Worm (Caenorhabditis elegans) whole organism, L4 larva: Measurements from ENCODE around the gene F53H1.3.
A peak's percentile ranks its signal among the peaks of the same experiment; 100 is the strongest.

Source experiments
- F10B5.3 ChIP-seq: sonication (generic microtip); optimal IDR thresholded peaks from 2 replicates; lab custom pipeline; 2016; ENCODE audit warnings: mild to moderate bottlenecking, missing genetic modification characterization, missing compliant biosample characterization
- F44E2.7 ChIP-seq: fragments of 200-800 bp; sonication (Bioruptor generic); IDR thresholded peaks from 2 replicates; pipeline ENCODE4 v2.1.2; 2022; ENCODE audit warnings: missing genetic modification characterization, missing compliant biosample characterization
- F49E8.2 ChIP-seq: sonication (generic microtip); optimal IDR thresholded peaks from 2 replicates; lab custom pipeline; 2016; ENCODE audit warnings: missing compliant biosample characterization, mild to moderate bottlenecking, missing genetic modification characterization, borderline replicate concordance
- T20F7.1 ChIP-seq: fragments of 200-800 bp; sonication (Bioruptor generic); optimal IDR thresholded peaks from 2 replicates; lab custom pipeline; 2018; ENCODE audit warnings: mild to moderate bottlenecking, missing genetic modification characterization, missing compliant biosample characterization
- T26A8.4 ChIP-seq: fragments of 200-800 bp; sonication (Bioruptor generic); IDR thresholded peaks from 2 replicates; pipeline ENCODE4 v1.3.6; 2022; ENCODE audit warnings: missing genetic modification characterization, missing compliant biosample characterization
- Y48G9A.11 ChIP-seq: fragments of 200-800 bp; sonication (Bioruptor generic); IDR thresholded peaks from 2 replicates; pipeline ENCODE4 v1.3.6; 2022; ENCODE audit warnings: missing genetic modification reagents, missing genetic modification characterization, missing compliant biosample characterization
- aha-1 ChIP-seq: fragments of 150-350 bp; peaks from one replicate; lab custom pipeline; 2014; ENCODE audit warnings: missing biosample characterization, missing genetic modification characterization
- ama-1 ChIP-seq: fragments of 150-350 bp; optimal IDR thresholded peaks from 2 replicates; lab custom pipeline; 2014; ENCODE audit warnings: inconsistent platforms, mixed read lengths
- ceh-32 ChIP-seq: sonication (generic microtip); optimal IDR thresholded peaks from 2 replicates; lab custom pipeline; 2016; ENCODE audit warnings: mild to moderate bottlenecking, missing genetic modification characterization, missing compliant biosample characterization; ENCODE audit not compliant: poor library complexity
- ceh-44 ChIP-seq: fragments of 200-800 bp; sonication (Bioruptor generic); IDR thresholded peaks from 2 replicates; pipeline ENCODE4 v1.3.6; 2022; ENCODE audit warnings: missing genetic modification reagents, missing genetic modification characterization, missing compliant biosample characterization
- cey-2 ChIP-seq: sonication (generic microtip); optimal IDR thresholded peaks from 3 replicates; lab custom pipeline; 2017; ENCODE audit warnings: missing genetic modification characterization, mild to moderate bottlenecking, missing compliant biosample characterization, antibody characterized with exemption, borderline replicate concordance; ENCODE audit not compliant: insufficient read depth
- daf-16 ChIP-seq, 3 experiments: sonication (generic microtip); optimal IDR thresholded peaks; 2 replicates each; lab custom pipeline; 2016 to 2017; ENCODE audit warnings: missing genetic modification characterization in 3 of 3, missing genetic modification reagents in 3 of 3, mild to moderate bottlenecking in 2 of 3, missing compliant biosample characterization in 2 of 3, missing biosample characterization in 1 of 3, moderate library complexity in 1 of 3
- daf-19 ChIP-seq: fragments of 200-800 bp; sonication (Bioruptor generic); conservative IDR thresholded peaks from 2 replicates; pipeline ENCODE4 v1.3.6; 2022; ENCODE audit warnings: missing genetic modification characterization, missing compliant biosample characterization
- dpl-1 ChIP-seq: fragments of 150-350 bp; optimal IDR thresholded peaks from 2 replicates; lab custom pipeline; 2014; ENCODE audit warnings: missing biosample characterization, missing genetic modification reagents, missing genetic modification characterization
- duxl-1 ChIP-seq: sonication (generic microtip); optimal IDR thresholded peaks from 2 replicates; lab custom pipeline; 2016; ENCODE audit warnings: mild to moderate bottlenecking, missing genetic modification characterization, moderate library complexity, missing compliant biosample characterization; ENCODE audit not compliant: poor library complexity
- dve-1 ChIP-seq: sonication (generic microtip); optimal IDR thresholded peaks from 2 replicates; lab custom pipeline; 2017; ENCODE audit warnings: antibody characterized with exemption, mild to moderate bottlenecking, missing genetic modification characterization, missing compliant biosample characterization; ENCODE audit not compliant: insufficient read depth
- hlh-30 ChIP-seq: sonication (generic microtip); optimal IDR thresholded peaks from 2 replicates; lab custom pipeline; 2017; ENCODE audit warnings: antibody characterized with exemption, mild to moderate bottlenecking, missing genetic modification characterization, missing compliant biosample characterization; ENCODE audit not compliant: insufficient read depth
- lim-7 ChIP-seq: fragments of 200-800 bp; sonication (Bioruptor generic); IDR thresholded peaks from 2 replicates; pipeline ENCODE4 v1.3.6; 2022; ENCODE audit warnings: missing genetic modification characterization, missing compliant biosample characterization
- lin-1 ChIP-seq: fragments of 200-800 bp; sonication (Bioruptor generic); IDR thresholded peaks from 2 replicates; pipeline ENCODE4 v1.3.6; 2022; ENCODE audit warnings: missing genetic modification reagents, missing genetic modification characterization, missing compliant biosample characterization
- lin-13 ChIP-seq: fragments of 150-350 bp; optimal IDR thresholded peaks from 2 replicates; lab custom pipeline; 2014; ENCODE audit warnings: missing biosample characterization, missing genetic modification reagents, missing genetic modification characterization
- lin-29 ChIP-seq: fragments of 200-800 bp; sonication (Bioruptor generic); IDR thresholded peaks from 2 replicates; pipeline ENCODE4 v1.3.6; 2022; ENCODE audit warnings: missing genetic modification reagents, missing genetic modification characterization, missing compliant biosample characterization
- lin-38 ChIP-seq: fragments of 200-800 bp; sonication (Bioruptor generic); IDR thresholded peaks from 2 replicates; pipeline ENCODE4 v1.3.6; 2022; ENCODE audit warnings: missing genetic modification reagents, missing genetic modification characterization, missing compliant biosample characterization
- lsy-2 ChIP-seq, 2 experiments: fragments of 150-350 bp in 1 of 2; sonication (generic microtip) in 1 of 2; optimal IDR thresholded peaks; 2 replicates each; lab custom pipeline; 2014 to 2017; ENCODE audit warnings: missing biosample characterization in 2 of 2, missing genetic modification characterization in 2 of 2
- mep-1 ChIP-seq: fragments of 150-350 bp; sonication (generic microtip); optimal IDR thresholded peaks from 3 replicates; lab custom pipeline; 2014; ENCODE audit warnings: missing biosample characterization, missing genetic modification characterization
- nhr-11 ChIP-seq: fragments of 150-350 bp; optimal IDR thresholded peaks from 2 replicates; lab custom pipeline; 2014; ENCODE audit warnings: missing biosample characterization, missing genetic modification characterization
- nhr-28 ChIP-seq: fragments of 150-350 bp; optimal IDR thresholded peaks from 2 replicates; lab custom pipeline; 2014; ENCODE audit warnings: missing biosample characterization, missing genetic modification characterization
- nhr-48 ChIP-seq: sonication (generic microtip); optimal IDR thresholded peaks from 2 replicates; lab custom pipeline; 2016; ENCODE audit warnings: mild to moderate bottlenecking, missing genetic modification characterization, missing compliant biosample characterization
- nhr-6 ChIP-seq: fragments of 150-350 bp; optimal IDR thresholded peaks from 2 replicates; lab custom pipeline; 2014; ENCODE audit warnings: missing biosample characterization, missing genetic modification characterization
- nhr-77 ChIP-seq: fragments of 150-350 bp; optimal IDR thresholded peaks from 2 replicates; lab custom pipeline; 2014; ENCODE audit warnings: missing biosample characterization, missing genetic modification characterization
- pqm-1 ChIP-seq: sonication (generic microtip); optimal IDR thresholded peaks from 2 replicates; lab custom pipeline; 2017; ENCODE audit warnings: missing biosample characterization, missing genetic modification characterization
- rbr-2 ChIP-seq: sonication (generic microtip); optimal IDR thresholded peaks from 2 replicates; lab custom pipeline; 2016; ENCODE audit warnings: missing genotype, missing genetic modification characterization, missing compliant biosample characterization
- snpc-4 ChIP-seq: fragments of 150-350 bp; optimal IDR thresholded peaks from 2 replicates; lab custom pipeline; 2014; ENCODE audit warnings: missing biosample characterization, missing genetic modification characterization
- spr-3 ChIP-seq: fragments of 200-800 bp; sonication (Bioruptor generic); optimal IDR thresholded peaks from 2 replicates; lab custom pipeline; 2018; ENCODE audit warnings: mild to moderate bottlenecking, missing genetic modification characterization, missing compliant biosample characterization
- unc-130 ChIP-seq: sonication (generic microtip); optimal IDR thresholded peaks from 2 replicates; lab custom pipeline; 2016; ENCODE audit warnings: missing genetic modification reagents, missing genetic modification characterization, missing compliant biosample characterization
- unc-62 ChIP-seq, 3 experiments: fragments of 150-350 bp in 1 of 3; sonication (generic microtip); optimal IDR thresholded peaks in 2 of 3; peaks in 1 of 3; 1 replicate in 1 of 3; 2 replicates in 2 of 3; lab custom pipeline; 2014 to 2017; ENCODE audit warnings: missing biosample characterization in 3 of 3, missing genetic modification characterization in 3 of 3, missing genetic modification reagents in 3 of 3, missing genotype in 1 of 3
- vab-7 ChIP-seq: fragments of 200-800 bp; sonication (Bioruptor generic); IDR thresholded peaks from 2 replicates; pipeline ENCODE4 v1.3.6; 2022; ENCODE audit warnings: missing genetic modification reagents, missing genetic modification characterization, missing compliant biosample characterization
- zfp-2 ChIP-seq: sonication (generic microtip); optimal IDR thresholded peaks from 2 replicates; lab custom pipeline; 2016; ENCODE audit warnings: mild to moderate bottlenecking, missing genetic modification characterization, missing compliant biosample characterization

The F53H1.3 gene

ce11 chrIV:1328682-1329212 is at the start of gene F53H1.3:
Gene F53H1.3, plus strand, starts transcription at chrIV:1329162.
- TF ChIP-seq duxl-1 (no peak), Y48G9A.11 (GFP tag; lab: Robert Waterston, UW) (0 out of 2 replicates have a peak, but pooled peaks have one; percentile 46), lin-1 (GFP tag; lab: Robert Waterston, UW) (no peak), dpl-1 (GFP tag; lab: Kevin White, UChicago) (peak; percentile 40), hlh-30 (peak; percentile 16), lin-38 (peak; percentile 96), lsy-2 (tag; optimal IDR thresholded peaks at IDR 0.05; lab: Kevin White, UChicago) (peak in 1 of 2 experiments; percentile 76)

ce11 chrIV:1284877-1285276 is 44.1 kb upstream of the F53H1.3 start:
- TF ChIP-seq dve-1 (tag; lab: Kevin White, UChicago) = peak; percentile 32
- TF ChIP-seq pqm-1 (tag; lab: Kevin White, UChicago) = peak; percentile 28
- TF ChIP-seq nhr-28 = peak; percentile 41
- no peak for TF ChIP-seq F44E2.7 (GFP tag; lab: Robert Waterston, UW)
- TF ChIP-seq daf-16 (GFP tag; optimal IDR thresholded peaks at IDR 0.05; lab: Kevin White, UChicago) = no peak
- TF ChIP-seq daf-16 (tag; optimal IDR thresholded peaks at IDR 0.05; lab: Kevin White, UChicago) = peak; percentile 14
- no peak for TF ChIP-seq T20F7.1 (GFP tag; lab: Kevin White, UChicago)
- peak; percentile 32 for TF ChIP-seq nhr-6 (tag; lab: Kevin White, UChicago)

- TF ChIP-seq unc-62 (GFP tag; optimal IDR thresholded peaks at IDR 0.05 in 1 of 2; lab: Kevin White, UChicago) (peak in 1 of 2 experiments; percentile 78), unc-62 (tag; optimal IDR thresholded peaks at IDR 0.05; lab: Kevin White, UChicago) (no peak), nhr-48 (tag; lab: Kevin White, UChicago) (no peak), aha-1 (tag; lab: Kevin White, UChicago) (peak; percentile 64), unc-130 (GFP tag; lab: Kevin White, UChicago) (no peak), lin-29 (GFP tag; lab: Robert Waterston, UW) (no peak), ceh-32 (tag; lab: Kevin White, UChicago) (no peak), nhr-77 (tag; lab: Kevin White, UChicago) (no peak), rbr-2 (tag; lab: Kevin White, UChicago) (no peak)
Observed at ce11 chrIV:1286549-1286948, 42.4 kb upstream of the F53H1.3 start.

- TF ChIP-seq F10B5.3 (tag; lab: Kevin White, UChicago) = no peak
- no peak for TF ChIP-seq spr-3 (GFP tag; lab: Kevin White, UChicago)
- no peak for TF ChIP-seq F44E2.7 (GFP tag; lab: Robert Waterston, UW)
- TF ChIP-seq vab-7 (GFP tag; lab: Robert Waterston, UW) = no peak
- no peak for TF ChIP-seq snpc-4
- no peak for TF ChIP-seq ceh-44
- TF ChIP-seq T26A8.4 (GFP tag; lab: Robert Waterston, UW) = no peak
- no peak for TF ChIP-seq duxl-1
- TF ChIP-seq mep-1 (tag; lab: Kevin White, UChicago) = no peak
- no peak for TF ChIP-seq zfp-2 (tag; lab: Kevin White, UChicago)
- no peak for TF ChIP-seq daf-19 (GFP tag; lab: Robert Waterston, UW)
- TF ChIP-seq lim-7 (GFP tag; lab: Robert Waterston, UW) = no peak
- no peak for TF ChIP-seq Y48G9A.11 (GFP tag; lab: Robert Waterston, UW)
- TF ChIP-seq ama-1 = no peak
- no peak for TF ChIP-seq F49E8.2 (tag; lab: Kevin White, UChicago)
- TF ChIP-seq cey-2 (tag; lab: Kevin White, UChicago) = no peak
- TF ChIP-seq nhr-28 = no peak
- TF ChIP-seq lin-13 (GFP tag; lab: Kevin White, UChicago) = no peak
- TF ChIP-seq nhr-11 (tag; lab: Kevin White, UChicago) = no peak
- TF ChIP-seq dpl-1 (GFP tag; lab: Kevin White, UChicago) = no peak
Observed at ce11 chrIV:1289327-1289726, 39.6 kb upstream of the F53H1.3 start, which contains the start of gene plst-1. Gene plst-1, plus strand, starts transcription at chrIV:1289627.
